Fruit fly (Drosophila melanogaster) whole organism, pupa: ENCODE measurements around the gene CG33489.

Experiments
- CG13204 ChIP-seq: fragments of 200-800 bp; sonication (Bioruptor generic); optimal IDR thresholded peaks from 2 replicates; lab custom pipeline; 2018; ENCODE audit warnings: missing biosample characterization, mild to moderate bottlenecking, missing genetic modification characterization, moderate library complexity
- CG14655 ChIP-seq: fragments of 200-800 bp; sonication (Bioruptor generic); optimal IDR thresholded peaks from 3 replicates; lab custom pipeline; 2017; ENCODE audit warnings: mild to moderate bottlenecking, missing biosample characterization, missing genetic modification reagents, missing genetic modification characterization
- CG32121 ChIP-seq: fragments of 200-800 bp; sonication (Bioruptor generic); IDR thresholded peaks from 2 replicates; pipeline ENCODE4 v1.3.6; 2022; ENCODE audit warnings: missing biosample characterization, missing genetic modification characterization
- CG34367 ChIP-seq: fragments of 200-800 bp; sonication (Bioruptor generic); optimal IDR thresholded peaks from 2 replicates; lab custom pipeline; 2018; ENCODE audit warnings: missing biosample characterization, mild to moderate bottlenecking, missing genetic modification characterization
- CG4496 ChIP-seq: fragments of 200-800 bp; sonication (Bioruptor generic); IDR thresholded peaks from 3 replicates; pipeline ENCODE4 v1.3.6; 2022; ENCODE audit warnings: missing biosample characterization, missing genetic modification characterization
- CG8159 ChIP-seq: fragments of 200-800 bp; sonication (Bioruptor generic); optimal IDR thresholded peaks from 3 replicates; lab custom pipeline; 2018; ENCODE audit warnings: missing biosample characterization, mild to moderate bottlenecking, missing genetic modification characterization, moderate library complexity
- CG9948 ChIP-seq: fragments of 200-800 bp; sonication (Bioruptor generic); optimal IDR thresholded peaks from 2 replicates; lab custom pipeline; 2018; ENCODE audit warnings: missing biosample characterization, mild to moderate bottlenecking, missing genetic modification characterization, moderate library complexity
- EcR ChIP-seq: fragments of 200-800 bp; sonication (Bioruptor generic); optimal IDR thresholded peaks from 3 replicates; lab custom pipeline; 2019; ENCODE audit warnings: missing biosample characterization, missing genetic modification characterization, mild to moderate bottlenecking, moderate library complexity, missing genetic modification reagents
- Pif1A ChIP-seq: fragments of 200-800 bp; sonication (Bioruptor generic); optimal IDR thresholded peaks from 3 replicates; lab custom pipeline; 2016; ENCODE audit warnings: missing biosample characterization, missing genetic modification characterization
- Pif1B ChIP-seq: fragments of 200-800 bp; sonication (Bioruptor generic); optimal IDR thresholded peaks from 3 replicates; lab custom pipeline; 2016; ENCODE audit warnings: missing biosample characterization, missing genetic modification characterization
- Snoo ChIP-seq: fragments of 200-800 bp; sonication (Bioruptor generic); optimal IDR thresholded peaks from 3 replicates; lab custom pipeline; 2017; ENCODE audit warnings: missing biosample characterization, mild to moderate bottlenecking, missing genetic modification characterization, inconsistent platforms
- fd96Ca ChIP-seq: fragments of 200-800 bp; sonication (Bioruptor generic); IDR thresholded peaks from 3 replicates; pipeline ENCODE4 v1.3.6; 2022; ENCODE audit warnings: missing biosample characterization, missing genetic modification characterization
- gl ChIP-seq: fragments of 200-800 bp; sonication (Bioruptor generic); optimal IDR thresholded peaks from 2 replicates; lab custom pipeline; 2018; ENCODE audit warnings: missing biosample characterization, mild to moderate bottlenecking, missing genetic modification characterization
- rn ChIP-seq: fragments of 200-800 bp; sonication (Bioruptor generic); IDR thresholded peaks from 2 replicates; pipeline ENCODE4 v1.3.6; 2022; ENCODE audit warnings: missing biosample characterization, missing genetic modification characterization

dm6 chr3L:11539511-11540329, 37.1 kb downstream of the CG33489 start:
- no peak for TF ChIP-seq CG4496 (GFP tag; lab: Robert Waterston, UW)
- no peak for TF ChIP-seq CG9948
- TF ChIP-seq Snoo = no peak
- no peak for TF ChIP-seq CG34367 (tag; lab: Kevin White, UChicago)
- TF ChIP-seq rn (GFP tag; lab: Robert Waterston, UW) = no peak
- TF ChIP-seq CG14655 = no peak
- TF ChIP-seq CG13204 (GFP tag; lab: Kevin White, UChicago) = no peak
- no peak for TF ChIP-seq EcR
- TF ChIP-seq Pif1A (GFP tag; lab: Kevin White, UChicago) = no peak
- no peak for TF ChIP-seq CG32121 (GFP tag; lab: Robert Waterston, UW)
- TF ChIP-seq Pif1B = no peak
- TF ChIP-seq gl = no peak
- TF ChIP-seq fd96Ca = no peak
- no peak for TF ChIP-seq CG8159 (tag; lab: Kevin White, UChicago)
